Fruit fly (Drosophila melanogaster) whole organism, prepupa: ENCODE data around the gene prd1.
A peak's percentile ranks its signal among the peaks of the same experiment; 100 is the strongest.

ENCODE experiments used
- Blimp-1 ChIP-seq: fragments of 200-800 bp; sonication (Bioruptor generic); optimal IDR thresholded peaks from 3 replicates; lab custom pipeline; 2017; ENCODE audit warnings: missing biosample characterization, missing genetic modification characterization, mild to moderate bottlenecking, moderate library complexity, missing genetic modification reagents
- CG10631 ChIP-seq: fragments of 200-800 bp; sonication (Bioruptor generic); optimal IDR thresholded peaks from 2 replicates; lab custom pipeline; 2016; ENCODE audit warnings: missing biosample characterization, missing genetic modification characterization
- CG10669 ChIP-seq: fragments of 200-800 bp; sonication (Bioruptor generic); optimal IDR thresholded peaks from 3 replicates; lab custom pipeline; 2018; ENCODE audit warnings: missing biosample characterization, mild to moderate bottlenecking, missing genetic modification characterization, moderate library complexity
- CG11762 ChIP-seq: fragments of 200-800 bp; sonication (Bioruptor generic); optimal IDR thresholded peaks from 3 replicates; lab custom pipeline; 2016; ENCODE audit warnings: missing biosample characterization, missing genetic modification characterization; ENCODE audit not compliant: insufficient read depth
- CG11902 ChIP-seq: fragments of 200-800 bp; sonication (Bioruptor generic); optimal IDR thresholded peaks from 3 replicates; lab custom pipeline; 2016; ENCODE audit warnings: missing biosample characterization, missing genetic modification characterization
- CG15336 ChIP-seq: fragments of 200-800 bp; sonication (Bioruptor generic); IDR thresholded peaks from 2 replicates; pipeline ENCODE4 v1.3.6; 2022; ENCODE audit warnings: missing biosample characterization, missing genetic modification characterization
- CG1621 ChIP-seq: fragments of 200-800 bp; sonication (Bioruptor generic); optimal IDR thresholded peaks from 3 replicates; lab custom pipeline; 2018; ENCODE audit warnings: missing biosample characterization, mild to moderate bottlenecking, missing genetic modification characterization
- CG3032 ChIP-seq: fragments of 200-800 bp; optimal IDR thresholded peaks from 2 replicates; lab custom pipeline; 2019; ENCODE audit warnings: missing biosample characterization, mild to moderate bottlenecking, missing genetic modification characterization, moderate library complexity
- CG31627 ChIP-seq: fragments of 200-800 bp; sonication (Bioruptor generic); optimal IDR thresholded peaks from 3 replicates; lab custom pipeline; 2016; ENCODE audit warnings: missing biosample characterization, missing genetic modification characterization
- CG32006 ChIP-seq: fragments of 200-800 bp; sonication (Bioruptor generic); optimal IDR thresholded peaks from 3 replicates; lab custom pipeline; 2017; ENCODE audit warnings: missing biosample characterization, mild to moderate bottlenecking, missing genetic modification characterization
- CG34406 ChIP-seq: fragments of 200-800 bp; sonication (Bioruptor generic); optimal IDR thresholded peaks from 3 replicates; lab custom pipeline; 2016; ENCODE audit warnings: missing biosample characterization, missing genetic modification characterization
- CG4318 ChIP-seq: fragments of 200-800 bp; sonication (Bioruptor generic); optimal IDR thresholded peaks from 3 replicates; lab custom pipeline; 2017; ENCODE audit warnings: missing biosample characterization, mild to moderate bottlenecking, missing genetic modification characterization
- CG6163 ChIP-seq: fragments of 200-800 bp; sonication (Bioruptor generic); IDR thresholded peaks from 3 replicates; pipeline ENCODE4 v1.3.6; 2022; ENCODE audit warnings: missing biosample characterization, missing genetic modification characterization
- CG6792 ChIP-seq: fragments of 200-800 bp; sonication (Bioruptor generic); optimal IDR thresholded peaks from 3 replicates; lab custom pipeline; 2016; ENCODE audit warnings: missing biosample characterization, missing genetic modification characterization
- CG6808 ChIP-seq: fragments of 200-800 bp; sonication (Bioruptor generic); optimal IDR thresholded peaks from 3 replicates; lab custom pipeline; 2017; ENCODE audit warnings: missing biosample characterization, missing genetic modification characterization, mild to moderate bottlenecking, moderate library complexity, missing genetic modification reagents
- CG6854 ChIP-seq: fragments of 200-800 bp; sonication (Bioruptor generic); optimal IDR thresholded peaks from 2 replicates; lab custom pipeline; 2017; ENCODE audit warnings: missing biosample characterization, mild to moderate bottlenecking, missing genetic modification characterization
- CG8119 ChIP-seq: fragments of 200-800 bp; sonication (Bioruptor generic); IDR thresholded peaks from 3 replicates; pipeline ENCODE4 v1.3.6; 2022; ENCODE audit warnings: missing biosample characterization, missing genetic modification characterization
- Eip75B ChIP-seq: fragments of 200-800 bp; sonication (Bioruptor generic); optimal IDR thresholded peaks from 3 replicates; lab custom pipeline; 2016; ENCODE audit warnings: missing biosample characterization, missing genetic modification characterization
- Eip78C ChIP-seq: fragments of 200-800 bp; sonication (Bioruptor generic); peaks from one replicate; lab custom pipeline; 2016; ENCODE audit warnings: missing biosample characterization, missing genetic modification characterization
- Gug ChIP-seq: fragments of 200-800 bp; sonication (Bioruptor generic); IDR thresholded peaks from 2 replicates; pipeline ENCODE4 v1.3.6; 2022; ENCODE audit warnings: missing biosample characterization, missing genetic modification characterization
- Hr39 ChIP-seq: fragments of 200-800 bp; sonication (Bioruptor generic); optimal IDR thresholded peaks from 2 replicates; lab custom pipeline; 2016; ENCODE audit warnings: missing biosample characterization, missing genetic modification characterization
- Hr4 ChIP-seq: fragments of 200-800 bp; sonication (Bioruptor generic); optimal IDR thresholded peaks from 3 replicates; lab custom pipeline; 2016; ENCODE audit warnings: missing biosample characterization, missing genetic modification characterization
- Lpt ChIP-seq: fragments of 200-800 bp; sonication (Bioruptor generic); optimal IDR thresholded peaks from 3 replicates; lab custom pipeline; 2016; ENCODE audit warnings: missing biosample characterization, missing genetic modification characterization
- OdsH ChIP-seq: fragments of 200-800 bp; sonication (Bioruptor generic); optimal IDR thresholded peaks from 3 replicates; lab custom pipeline; 2016; ENCODE audit warnings: missing biosample characterization, missing genetic modification characterization
- Smox ChIP-seq: fragments of 200-800 bp; sonication (Bioruptor generic); optimal IDR thresholded peaks from 3 replicates; lab custom pipeline; 2016; ENCODE audit warnings: missing biosample characterization, missing genetic modification characterization
- Sox102F ChIP-seq: fragments of 200-800 bp; sonication (Bioruptor generic); optimal IDR thresholded peaks from 2 replicates; lab custom pipeline; 2016; ENCODE audit warnings: missing biosample characterization, mild to moderate bottlenecking, missing genetic modification characterization
- Sox14 ChIP-seq: fragments of 200-800 bp; sonication (Bioruptor generic); optimal IDR thresholded peaks from 3 replicates; lab custom pipeline; 2016; ENCODE audit warnings: missing biosample characterization, missing genetic modification characterization
- cyc ChIP-seq: fragments of 200-800 bp; sonication (Bioruptor generic); optimal IDR thresholded peaks from 3 replicates; lab custom pipeline; 2016; ENCODE audit warnings: missing biosample characterization, missing genetic modification characterization
- esn ChIP-seq: fragments of 200-800 bp; sonication (Bioruptor generic); optimal IDR thresholded peaks from 2 replicates; lab custom pipeline; 2016; ENCODE audit warnings: missing biosample characterization, mild to moderate bottlenecking, missing genetic modification characterization, moderate library complexity
- fd85E ChIP-seq: fragments of 200-800 bp; sonication (Bioruptor generic); optimal IDR thresholded peaks from 3 replicates; lab custom pipeline; 2016; ENCODE audit warnings: missing biosample characterization, missing genetic modification characterization
- fkh ChIP-seq: fragments of 200-800 bp; sonication (Bioruptor generic); optimal IDR thresholded peaks from 3 replicates; lab custom pipeline; 2017; ENCODE audit warnings: missing biosample characterization, mild to moderate bottlenecking, missing genetic modification characterization, moderate library complexity
- net ChIP-seq: fragments of 200-800 bp; sonication (Bioruptor generic); optimal IDR thresholded peaks from 3 replicates; lab custom pipeline; 2016; ENCODE audit warnings: missing biosample characterization, missing genetic modification characterization
- salr ChIP-seq, 2 experiments: fragments of 200-800 bp; sonication (Bioruptor generic); optimal IDR thresholded peaks; 3 replicates each; lab custom pipeline; 2016 to 2018; ENCODE audit warnings: missing biosample characterization in 2 of 2, missing genetic modification characterization in 2 of 2, mild to moderate bottlenecking in 1 of 2
- spab ChIP-seq: fragments of 200-800 bp; sonication (Bioruptor generic); optimal IDR thresholded peaks from 2 replicates; lab custom pipeline; 2017; ENCODE audit warnings: missing biosample characterization, mild to moderate bottlenecking, missing genetic modification characterization, missing genetic modification reagents
- ss ChIP-seq, 2 experiments: fragments of 200-800 bp; sonication (Bioruptor generic); optimal IDR thresholded peaks; 2 replicates in 1 of 2; 3 replicates in 1 of 2; lab custom pipeline; 2017 to 2018; ENCODE audit warnings: mild to moderate bottlenecking in 2 of 2, missing biosample characterization in 2 of 2, missing genetic modification characterization in 2 of 2, moderate library complexity in 1 of 2
- svp ChIP-seq: fragments of 200-800 bp; sonication (Bioruptor generic); peaks from one replicate; lab custom pipeline; 2016; ENCODE audit warnings: missing biosample characterization, missing genetic modification characterization
- topi ChIP-seq: fragments of 200-800 bp; sonication (Bioruptor generic); optimal IDR thresholded peaks from 3 replicates; lab custom pipeline; 2016; ENCODE audit warnings: missing biosample characterization, missing genetic modification characterization
- vri ChIP-seq: fragments of 200-800 bp; sonication (Bioruptor generic); optimal IDR thresholded peaks from 3 replicates; lab custom pipeline; 2016; ENCODE audit warnings: missing biosample characterization, mild to moderate bottlenecking, missing genetic modification characterization

prd1 gene

DNA sequence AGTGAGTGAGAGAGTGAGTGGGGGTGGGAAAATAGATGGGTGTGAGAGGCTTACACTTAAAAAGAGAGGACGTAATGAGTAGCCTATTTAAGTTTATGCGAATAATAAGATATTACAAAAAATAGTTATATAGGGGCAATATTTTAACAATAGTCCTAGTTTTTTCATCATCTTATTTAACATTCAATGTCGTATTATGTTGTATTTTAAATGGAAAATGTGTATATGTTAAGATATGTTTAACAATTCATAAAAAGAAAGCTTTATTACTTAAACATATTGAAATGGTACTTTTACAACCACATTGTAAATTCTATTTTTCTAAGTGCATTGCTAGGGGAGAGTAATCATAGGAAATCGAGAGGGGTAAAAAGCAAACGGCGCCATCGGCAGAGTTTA lies 12.8 kb downstream of the prd1 start (continued):
- TF ChIP-seq vri (no peak), Blimp-1 (GFP tag; lab: Kevin White, UChicago) (no peak), svp (GFP tag; lab: Kevin White, UChicago) (no peak), CG6792 (GFP tag; lab: Kevin White, UChicago) (peak; percentile 49), CG4318 (GFP tag; lab: Kevin White, UChicago) (no peak), Gug (GFP tag; lab: Robert Waterston, UW) (no peak), fkh (GFP tag; lab: Kevin White, UChicago) (no peak), fd85E (GFP tag; lab: Kevin White, UChicago) (no peak), CG3032 (tag; lab: Kevin White, UChicago) (peak; percentile 68), cyc (GFP tag; lab: Kevin White, UChicago) (peak; percentile 16), CG34406 (GFP tag; lab: Kevin White, UChicago) (peak; percentile 46), CG10631 (GFP tag; lab: Kevin White, UChicago) (peak; percentile 53), esn (GFP tag; lab: Kevin White, UChicago) (peak; percentile 51), net (peak; percentile 41), Sox14 (GFP tag; lab: Kevin White, UChicago) (peak; percentile 24), Eip75B (peak; percentile 58), OdsH (GFP tag; lab: Kevin White, UChicago) (peak; percentile 57), CG6854 (GFP tag; lab: Kevin White, UChicago) (no peak), CG15336 (GFP tag; lab: Robert Waterston, UW) (peak; percentile 42)
- TF ChIP-seq, all 60 proteins: peak for 36

- TF ChIP-seq net (no peak), spab (GFP tag; lab: Kevin White, UChicago) (no peak), salr (GFP tag; optimal IDR thresholded peaks at IDR 0.05; lab: Kevin White, UChicago) (no peak), ss (GFP tag; optimal IDR thresholded peaks at IDR 0.05; lab: Kevin White, UChicago) (no peak), Hr39 (no peak), Smox (GFP tag; lab: Kevin White, UChicago) (no peak), cyc (GFP tag; lab: Kevin White, UChicago) (no peak), CG8119 (GFP tag; lab: Robert Waterston, UW) (peak; percentile 50; the same call in 1 of the 3 replicates), CG31627 (GFP tag; lab: Kevin White, UChicago) (no peak), esn (GFP tag; lab: Kevin White, UChicago) (no peak), topi (GFP tag; lab: Kevin White, UChicago) (no peak), CG32006 (GFP tag; lab: Kevin White, UChicago) (peak; percentile 0), Lpt (GFP tag; lab: Kevin White, UChicago) (no peak), Hr4 (GFP tag; lab: Kevin White, UChicago) (no peak), CG11902 (no peak), CG11762 (GFP tag; lab: Kevin White, UChicago) (no peak), CG10669 (no peak), Blimp-1 (GFP tag; lab: Kevin White, UChicago) (peak; percentile 70), CG6808 (GFP tag; lab: Kevin White, UChicago) (no peak), CG6163 (GFP tag; lab: Robert Waterston, UW) (0 out of 3 replicates have a peak, but pooled peaks have one; percentile 53), CG1621 (tag; lab: Kevin White, UChicago) (peak; percentile 44), CG15336 (GFP tag; lab: Robert Waterston, UW) (peak; percentile 38), CG6854 (GFP tag; lab: Kevin White, UChicago) (peak; percentile 27), Sox102F (GFP tag; lab: Kevin White, UChicago) (no peak), Eip78C (GFP tag; lab: Kevin White, UChicago) (peak; percentile 37), CG6792 (GFP tag; lab: Kevin White, UChicago) (no peak)
These were observed 13.4 kb downstream of the prd1 start for dm6 chr3R:11773325-11773998.
